Worm (Caenorhabditis elegans) whole organism, late embryonic: ENCODE results near the gene set-25.

Source experiments
- C38D4.7 ChIP-seq: fragments of 200-800 bp; sonication (Bioruptor generic); optimal IDR thresholded peaks from 2 replicates; lab custom pipeline; 2018; ENCODE audit warnings: mild to moderate bottlenecking, missing genetic modification characterization, moderate library complexity, missing compliant biosample characterization
- F13H6.1 ChIP-seq: sonication (generic microtip); optimal IDR thresholded peaks from 2 replicates; lab custom pipeline; 2016; ENCODE audit warnings: missing genetic modification characterization, missing compliant biosample characterization
- K02D7.2 ChIP-seq: sonication (generic microtip); optimal IDR thresholded peaks from 2 replicates; lab custom pipeline; 2017; ENCODE audit warnings: mild to moderate bottlenecking, missing genetic modification characterization, missing compliant biosample characterization
- K09A11.1 ChIP-seq: sonication (generic microtip); optimal IDR thresholded peaks from 2 replicates; lab custom pipeline; 2017; ENCODE audit warnings: antibody characterized with exemption, mild to moderate bottlenecking, missing genetic modification characterization, missing compliant biosample characterization; ENCODE audit not compliant: insufficient read depth
- ahr-1 ChIP-seq: sonication (generic microtip); optimal IDR thresholded peaks from 2 replicates; lab custom pipeline; 2016; ENCODE audit warnings: missing genetic modification characterization, missing compliant biosample characterization
- ama-1 ChIP-seq: fragments of 150-350 bp; optimal IDR thresholded peaks from 2 replicates; lab custom pipeline; 2014
- ceh-14 ChIP-seq: sonication (generic microtip); optimal IDR thresholded peaks from 2 replicates; lab custom pipeline; 2016; ENCODE audit warnings: missing genotype, missing genetic modification characterization, missing compliant biosample characterization
- ceh-19 ChIP-seq: fragments of 200-800 bp; sonication (Bioruptor generic); optimal IDR thresholded peaks from 2 replicates; lab custom pipeline; 2018; ENCODE audit warnings: mild to moderate bottlenecking, missing genetic modification characterization, missing compliant biosample characterization
- ceh-2 ChIP-seq: sonication (generic microtip); optimal IDR thresholded peaks from 2 replicates; lab custom pipeline; 2016; ENCODE audit warnings: missing genotype, missing genetic modification characterization, missing compliant biosample characterization
- ceh-22 ChIP-seq: sonication (generic microtip); optimal IDR thresholded peaks from 2 replicates; lab custom pipeline; 2017; ENCODE audit warnings: missing biosample characterization, missing genetic modification characterization
- ceh-24 ChIP-seq: sonication (generic microtip); optimal IDR thresholded peaks from 2 replicates; lab custom pipeline; 2016; ENCODE audit warnings: mild to moderate bottlenecking, missing genetic modification characterization, missing compliant biosample characterization
- ceh-30 ChIP-seq: fragments of 150-350 bp; optimal IDR thresholded peaks from 2 replicates; lab custom pipeline; 2014; ENCODE audit warnings: missing biosample characterization, missing genetic modification characterization
- ceh-31 ChIP-seq: sonication (generic microtip); optimal IDR thresholded peaks from 2 replicates; lab custom pipeline; 2016; ENCODE audit warnings: missing genetic modification characterization, missing compliant biosample characterization
- ceh-34 ChIP-seq: sonication (generic microtip); optimal IDR thresholded peaks from 2 replicates; lab custom pipeline; 2016; ENCODE audit warnings: mild to moderate bottlenecking, missing genetic modification characterization, missing compliant biosample characterization
- ceh-45 ChIP-seq: fragments of 200-800 bp; sonication (Bioruptor generic); IDR thresholded peaks from 2 replicates; pipeline ENCODE4 v1.3.6; 2022; ENCODE audit warnings: missing genetic modification reagents, missing genetic modification characterization, missing compliant biosample characterization
- ceh-48 ChIP-seq: sonication (generic microtip); optimal IDR thresholded peaks from 2 replicates; lab custom pipeline; 2016; ENCODE audit warnings: missing genetic modification characterization, inconsistent platforms, missing compliant biosample characterization
- ceh-6 ChIP-seq: fragments of 200-800 bp; sonication (Bioruptor generic); optimal IDR thresholded peaks from 2 replicates; lab custom pipeline; 2018; ENCODE audit warnings: mild to moderate bottlenecking, missing genetic modification characterization, missing compliant biosample characterization
- elt-4 ChIP-seq: sonication (generic microtip); optimal IDR thresholded peaks from 2 replicates; lab custom pipeline; 2016; ENCODE audit warnings: missing genetic modification characterization, missing compliant biosample characterization
- ets-4 ChIP-seq: sonication (generic microtip); optimal IDR thresholded peaks from 2 replicates; lab custom pipeline; 2016; ENCODE audit warnings: missing genetic modification characterization, missing compliant biosample characterization
- fax-1 ChIP-seq: sonication (generic microtip); optimal IDR thresholded peaks from 2 replicates; lab custom pipeline; 2016; ENCODE audit warnings: missing genotype, missing genetic modification characterization, missing compliant biosample characterization
- fkh-6 ChIP-seq: sonication (generic microtip); optimal IDR thresholded peaks from 2 replicates; lab custom pipeline; 2016; ENCODE audit warnings: missing genetic modification characterization, missing compliant biosample characterization
- gmeb-2 ChIP-seq: sonication (generic microtip); optimal IDR thresholded peaks from 2 replicates; lab custom pipeline; 2016; ENCODE audit warnings: missing genetic modification characterization, inconsistent platforms, missing compliant biosample characterization
- hlh-13 ChIP-seq: fragments of 200-800 bp; sonication (Bioruptor generic); optimal IDR thresholded peaks from 2 replicates; lab custom pipeline; 2018; ENCODE audit warnings: mild to moderate bottlenecking, missing genetic modification characterization, missing compliant biosample characterization
- hlh-15 ChIP-seq: sonication (generic microtip); optimal IDR thresholded peaks from 2 replicates; lab custom pipeline; 2016; ENCODE audit warnings: missing genetic modification characterization, missing compliant biosample characterization
- hlh-6 ChIP-seq: sonication (generic microtip); optimal IDR thresholded peaks from 2 replicates; lab custom pipeline; 2016; ENCODE audit warnings: missing genotype, missing genetic modification characterization, missing compliant biosample characterization
- hlh-8 ChIP-seq: sonication (generic microtip); optimal IDR thresholded peaks from 2 replicates; lab custom pipeline; 2016; ENCODE audit warnings: missing genotype, missing genetic modification characterization, missing compliant biosample characterization
- madf-2 ChIP-seq: sonication (generic microtip); optimal IDR thresholded peaks from 2 replicates; lab custom pipeline; 2017; ENCODE audit warnings: missing genetic modification characterization, missing compliant biosample characterization
- mec-3 ChIP-seq: sonication (generic microtip); optimal IDR thresholded peaks from 2 replicates; lab custom pipeline; 2016; ENCODE audit warnings: borderline replicate concordance, missing genetic modification characterization, missing compliant biosample characterization
- nfya-1 ChIP-seq: sonication (generic microtip); optimal IDR thresholded peaks from 2 replicates; lab custom pipeline; 2017; ENCODE audit warnings: missing genetic modification characterization, mild to moderate bottlenecking, missing compliant biosample characterization, antibody characterized with exemption, moderate library complexity
- npax-4 ChIP-seq: sonication (generic microtip); optimal IDR thresholded peaks from 2 replicates; lab custom pipeline; 2016; ENCODE audit warnings: missing genetic modification characterization, missing compliant biosample characterization
- pag-3 ChIP-seq: sonication (generic microtip); optimal IDR thresholded peaks from 2 replicates; lab custom pipeline; 2016; ENCODE audit warnings: missing compliant biosample characterization, missing genetic modification characterization, borderline replicate concordance
- pax-1 ChIP-seq: fragments of 150-350 bp; optimal IDR thresholded peaks from 2 replicates; lab custom pipeline; 2014; ENCODE audit warnings: missing biosample characterization, missing genetic modification characterization
- pha-2 ChIP-seq: sonication (generic microtip); optimal IDR thresholded peaks from 2 replicates; lab custom pipeline; 2017; ENCODE audit warnings: mild to moderate bottlenecking, missing genetic modification characterization, missing compliant biosample characterization
- pha-4 ChIP-seq: fragments of 150-350 bp; optimal IDR thresholded peaks from 2 replicates; lab custom pipeline; 2018; ENCODE audit warnings: missing biosample characterization, missing genetic modification reagents, missing genetic modification characterization
- rnt-1 ChIP-seq: sonication (generic microtip); optimal IDR thresholded peaks from 2 replicates; lab custom pipeline; 2016; ENCODE audit warnings: missing genetic modification characterization, missing compliant biosample characterization
- sdc-2 ChIP-seq: sonication (generic microtip); optimal IDR thresholded peaks from 2 replicates; lab custom pipeline; 2016; ENCODE audit warnings: missing genotype, missing genetic modification characterization, missing compliant biosample characterization
- sox-4 ChIP-seq: sonication (generic microtip); optimal IDR thresholded peaks from 2 replicates; lab custom pipeline; 2017; ENCODE audit warnings: mild to moderate bottlenecking, missing genetic modification characterization, inconsistent platforms, missing compliant biosample characterization
- syd-9 ChIP-seq: sonication (generic microtip); optimal IDR thresholded peaks from 2 replicates; lab custom pipeline; 2016; ENCODE audit warnings: mild to moderate bottlenecking, missing genetic modification characterization, moderate library complexity, missing compliant biosample characterization
- tbx-2 ChIP-seq: sonication (generic microtip); optimal IDR thresholded peaks from 2 replicates; lab custom pipeline; 2016; ENCODE audit warnings: missing genetic modification characterization, missing compliant biosample characterization
- tbx-7 ChIP-seq: sonication (generic microtip); optimal IDR thresholded peaks from 2 replicates; lab custom pipeline; 2016; ENCODE audit warnings: missing genotype, missing genetic modification characterization, missing compliant biosample characterization
- ttx-3 ChIP-seq: sonication (generic microtip); optimal IDR thresholded peaks from 2 replicates; lab custom pipeline; 2016; ENCODE audit warnings: missing genetic modification reagents, missing genetic modification characterization, missing compliant biosample characterization
- unc-3 ChIP-seq, 2 experiments: fragments of 200-800 bp in 1 of 2; sonication (Bioruptor generic) in 1 of 2; sonication (generic microtip) in 1 of 2; conservative IDR thresholded peaks in 1 of 2; optimal IDR thresholded peaks in 1 of 2; 2 replicates each; pipeline versions ENCODE4 v1.3.6 to Lab custom; 2016 to 2022; ENCODE audit warnings: missing compliant biosample characterization in 2 of 2, missing genetic modification characterization in 2 of 2, missing genetic modification reagents in 1 of 2
- unc-42 ChIP-seq: sonication (generic microtip); optimal IDR thresholded peaks from 2 replicates; lab custom pipeline; 2016; ENCODE audit warnings: missing genotype, missing genetic modification characterization, missing compliant biosample characterization
- unc-55 ChIP-seq: sonication (generic microtip); optimal IDR thresholded peaks from 2 replicates; lab custom pipeline; 2017; ENCODE audit warnings: missing biosample characterization, missing genetic modification reagents, missing genetic modification characterization
- unc-86 ChIP-seq: sonication (generic microtip); optimal IDR thresholded peaks from 2 replicates; lab custom pipeline; 2016; ENCODE audit warnings: missing genetic modification characterization, missing compliant biosample characterization
- zip-5 ChIP-seq: sonication (generic microtip); optimal IDR thresholded peaks from 2 replicates; lab custom pipeline; 2016; ENCODE audit warnings: missing genetic modification characterization, missing compliant biosample characterization

The set-25 gene

DNA sequence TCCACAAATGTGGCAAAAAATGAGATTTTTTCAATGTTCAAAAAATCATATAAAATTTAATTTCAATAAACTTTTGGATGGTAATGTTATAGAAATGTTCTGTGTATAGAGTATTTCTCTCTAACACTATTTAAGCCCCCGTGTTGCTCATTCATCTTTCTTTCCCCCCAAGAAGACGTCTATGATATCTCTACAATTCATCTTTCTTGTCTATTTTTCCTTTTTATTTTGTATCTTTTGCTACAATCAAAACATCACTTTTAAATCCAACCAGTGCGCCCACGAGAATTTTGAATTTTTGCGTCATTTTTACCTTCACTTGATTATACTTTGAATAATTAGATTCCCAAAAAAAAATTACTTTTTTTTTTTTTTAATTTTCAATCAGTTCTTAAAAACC, 20.1 kb downstream of the set-25 start:
- TF ChIP-seq ceh-2 (no peak), hlh-8 (tag; lab: Kevin White, UChicago) (no peak), syd-9 (tag; lab: Kevin White, UChicago) (no peak), nfya-1 (tag; lab: Kevin White, UChicago) (no peak), ttx-3 (tag; lab: Kevin White, UChicago) (no peak), pha-4 (tag; lab: Kevin White, UChicago) (no peak), mec-3 (tag; lab: Kevin White, UChicago) (no peak), unc-86 (tag; lab: Kevin White, UChicago) (no peak), unc-42 (no peak), gmeb-2 (no peak), ama-1 (lab: Kevin White, UChicago) (no peak), tbx-7 (no peak), madf-2 (no peak), unc-55 (no peak), ceh-22 (tag; lab: Kevin White, UChicago) (no peak)

DNA sequence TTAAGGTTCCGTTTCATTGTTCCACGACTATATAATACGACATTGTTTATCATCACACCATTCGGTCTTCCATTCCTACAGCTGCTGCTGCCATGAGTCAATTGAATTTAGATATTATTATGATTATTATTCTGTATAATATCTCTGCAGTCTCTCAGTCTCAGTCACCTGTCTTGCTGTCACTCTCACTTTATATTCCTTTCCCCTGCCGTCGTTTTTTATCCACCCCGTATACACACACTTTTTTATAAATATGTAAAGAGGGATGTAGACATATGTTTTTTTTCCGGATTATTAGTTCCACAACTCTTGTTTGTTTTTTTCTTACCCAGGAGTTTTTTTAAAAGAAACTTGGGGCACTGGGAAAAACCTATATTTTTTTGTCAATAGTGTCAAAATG, 20.7 kb downstream of the set-25 start:
- no peak for TF ChIP-seq sox-4
- TF ChIP-seq sdc-2, result peak; percentile 81

DNA sequence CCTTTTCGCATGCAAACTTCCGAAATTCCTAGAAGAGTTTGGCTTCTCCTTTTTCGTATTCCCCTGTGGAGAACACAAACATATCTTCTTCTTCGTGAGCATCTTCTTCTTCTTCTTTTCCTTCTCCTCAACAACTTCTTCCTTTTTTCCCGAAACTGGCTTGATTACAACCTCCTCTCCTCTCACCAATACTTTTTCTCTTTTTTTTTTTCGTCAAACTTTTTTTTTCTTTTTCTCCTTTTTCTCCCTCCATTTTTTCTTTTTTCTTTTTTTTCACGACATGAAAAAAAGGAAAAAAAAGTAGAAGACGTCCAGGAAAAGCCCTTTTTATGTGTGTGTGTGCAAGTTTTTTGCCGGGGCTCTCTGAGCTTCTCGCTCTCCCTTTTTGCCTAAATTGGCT, 22.0 kb downstream of the set-25 start:
- TF ChIP-seq madf-2 (no peak), ceh-34 (tag; lab: Kevin White, UChicago) (no peak), unc-42 (peak; percentile 53), ceh-14 (tag; lab: Kevin White, UChicago) (no peak)

DNA sequence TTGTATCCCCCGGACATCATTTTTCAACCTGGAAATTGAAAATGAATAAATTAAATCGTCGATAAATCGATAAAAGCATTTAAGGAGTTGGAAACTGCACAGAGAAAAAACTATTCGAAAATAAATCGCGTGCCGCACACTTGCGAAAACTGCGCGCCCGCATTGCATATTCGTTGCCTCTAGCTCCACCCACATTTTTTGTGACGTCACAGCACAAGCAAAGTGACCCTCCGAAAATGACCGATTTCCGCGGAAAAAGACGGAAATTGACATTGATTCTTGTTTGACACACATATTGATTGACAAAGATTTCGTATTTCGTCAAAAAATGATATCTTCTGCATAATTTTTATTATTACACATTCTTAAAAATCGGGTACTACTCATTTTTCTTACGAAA, 24.0 kb downstream of the set-25 start, which contains the start of gene cpf-2:
TSS of gene cpf-2 (minus strand) at position 28 of the 400 bp plus-strand sequence.
- peak; percentile 62 for TF ChIP-seq ceh-30
- TF ChIP-seq elt-4 (tag; lab: Kevin White, UChicago), result no peak
- peak; percentile 69 for TF ChIP-seq nfya-1 (tag; lab: Kevin White, UChicago)
- TF ChIP-seq tbx-2 (tag; lab: Kevin White, UChicago), result peak; percentile 75
- TF ChIP-seq madf-2, result peak; percentile 56
- TF ChIP-seq hlh-13 (GFP tag; lab: Kevin White, UChicago), result no peak
- peak; percentile 53 for TF ChIP-seq fax-1 (tag; lab: Kevin White, UChicago)
- TF ChIP-seq gmeb-2, result peak; percentile 41
- TF ChIP-seq pax-1 (tag; lab: Kevin White, UChicago), result no peak
- peak; percentile 57 for TF ChIP-seq ceh-19
- TF ChIP-seq rnt-1 (tag; lab: Kevin White, UChicago), result peak; percentile 70
- peak; percentile 47 for TF ChIP-seq unc-42
- peak; percentile 72 for TF ChIP-seq ahr-1
- TF ChIP-seq ceh-31 (tag; lab: Kevin White, UChicago), result peak; percentile 82
- no peak for TF ChIP-seq mec-3 (tag; lab: Kevin White, UChicago)
- peak; percentile 45 for TF ChIP-seq fkh-6 (tag; lab: Kevin White, UChicago)
- peak; percentile 79 for TF ChIP-seq K02D7.2
- TF ChIP-seq npax-4 (tag; lab: Kevin White, UChicago), result peak; percentile 11
- TF ChIP-seq ceh-24 (tag; lab: Kevin White, UChicago), result no peak
- TF ChIP-seq ama-1 (lab: Kevin White, UChicago), result no peak
- TF ChIP-seq ets-4 (tag; lab: Kevin White, UChicago), result no peak
- peak; percentile 52 for TF ChIP-seq C38D4.7
- TF ChIP-seq hlh-6 (tag; lab: Kevin White, UChicago), result peak; percentile 55
- peak; percentile 71 for TF ChIP-seq F13H6.1 (tag; lab: Kevin White, UChicago)
- TF ChIP-seq hlh-15, result peak; percentile 47
- no peak for TF ChIP-seq ceh-6 (GFP tag; lab: Kevin White, UChicago)
- peak; percentile 7 for TF ChIP-seq hlh-8 (tag; lab: Kevin White, UChicago)
- TF ChIP-seq ceh-48 (tag; lab: Kevin White, UChicago), result peak; percentile 55
- TF ChIP-seq ttx-3 (tag; lab: Kevin White, UChicago), result peak; percentile 48
- no peak for TF ChIP-seq ceh-45 (GFP tag; lab: Robert Waterston, UW)
- peak; percentile 46 for TF ChIP-seq zip-5 (tag; lab: Kevin White, UChicago)
- TF ChIP-seq pha-2 (tag; lab: Kevin White, UChicago), result peak; percentile 32
- TF ChIP-seq tbx-7, result peak; percentile 13
- TF ChIP-seq pag-3 (tag; lab: Kevin White, UChicago), result no peak
- peak; percentile 67 for TF ChIP-seq ceh-2
- TF ChIP-seq unc-3 (GFP tag; conservative IDR thresholded peaks at IDR 0.05; lab: Robert Waterston, UW), result peak; percentile 54; the same call in 1 of the 2 replicates
- peak; percentile 52 for TF ChIP-seq unc-3 (tag; optimal IDR thresholded peaks at IDR 0.05; lab: Kevin White, UChicago)
- peak; percentile 65 for TF ChIP-seq K09A11.1
